Fruit fly (Drosophila melanogaster) whole organism, embryonic: ENCODE data around the gene CG14357.

Experiments used
- CG10565 ChIP-seq: fragments of 200-800 bp; sonication (Bioruptor generic); optimal IDR thresholded peaks from 3 replicates; lab custom pipeline; 2016; ENCODE audit warnings: missing biosample characterization, mild to moderate bottlenecking, missing genetic modification characterization
- CG11695 ChIP-seq: fragments of 200-800 bp; sonication (Bioruptor generic); IDR thresholded peaks from 3 replicates; pipeline ENCODE4 v1.3.6; 2022; ENCODE audit warnings: missing biosample characterization, missing genetic modification characterization
- CG11696 ChIP-seq: fragments of 200-800 bp; sonication (Bioruptor generic); IDR thresholded peaks from 2 replicates; pipeline ENCODE4 v1.3.6; 2022; ENCODE audit warnings: missing biosample characterization, missing genetic modification characterization
- CG1233 ChIP-seq: fragments of 200-800 bp; sonication (Bioruptor generic); optimal IDR thresholded peaks from 4 replicates; lab custom pipeline; 2018; ENCODE audit warnings: missing biosample characterization, mild to moderate bottlenecking, missing genetic modification characterization
- CG12391 ChIP-seq: fragments of 200-800 bp; sonication (Bioruptor generic); optimal IDR thresholded peaks from 3 replicates; lab custom pipeline; 2018; ENCODE audit warnings: missing biosample characterization, mild to moderate bottlenecking, missing genetic modification characterization, moderate library complexity
- CG12659 ChIP-seq: fragments of 200-800 bp; sonication (Bioruptor generic); optimal IDR thresholded peaks from 3 replicates; lab custom pipeline; 2017; ENCODE audit warnings: mild to moderate bottlenecking, missing biosample characterization, missing genetic modification reagents, missing genetic modification characterization
- CG12942 ChIP-seq: fragments of 200-800 bp; sonication (Bioruptor generic); optimal IDR thresholded peaks from 3 replicates; lab custom pipeline; 2016; ENCODE audit warnings: missing biosample characterization, missing genetic modification characterization
- CG13624 ChIP-seq: fragments of 200-800 bp; sonication (Bioruptor generic); optimal IDR thresholded peaks from 2 replicates; lab custom pipeline; 2016; ENCODE audit warnings: missing biosample characterization, missing genetic modification characterization
- CG14860 ChIP-seq: fragments of 200-800 bp; sonication (Bioruptor generic); IDR thresholded peaks from 3 replicates; pipeline ENCODE4 v1.3.6; 2022; ENCODE audit warnings: missing biosample characterization, missing genetic modification characterization; ENCODE audit not compliant: partially characterized antibody
- CG15073 ChIP-seq: fragments of 200-800 bp; sonication (Bioruptor generic); optimal IDR thresholded peaks from 2 replicates; lab custom pipeline; 2016; ENCODE audit warnings: missing biosample characterization, missing genetic modification characterization
- CG15601 ChIP-seq: fragments of 200-800 bp; sonication (Bioruptor generic); optimal IDR thresholded peaks from 3 replicates; lab custom pipeline; 2019; ENCODE audit warnings: missing biosample characterization, mild to moderate bottlenecking, missing genetic modification characterization, moderate library complexity
- CG15696 ChIP-seq: fragments of 200-800 bp; sonication (Bioruptor generic); optimal IDR thresholded peaks from 2 replicates; lab custom pipeline; 2019; ENCODE audit warnings: missing biosample characterization, mild to moderate bottlenecking, missing genetic modification characterization, moderate library complexity
- CG17361 ChIP-seq: fragments of 200-800 bp; sonication (Bioruptor generic); IDR thresholded peaks from 3 replicates; pipeline ENCODE4 v1.3.6; 2022; ENCODE audit warnings: missing biosample characterization, missing genetic modification characterization
- CG17829 ChIP-seq: fragments of 200-800 bp; optimal IDR thresholded peaks from 2 replicates; lab custom pipeline; 2019; ENCODE audit warnings: missing biosample characterization, mild to moderate bottlenecking, missing genetic modification characterization, moderate library complexity
- CG18262 ChIP-seq: fragments of 200-800 bp; optimal IDR thresholded peaks from 3 replicates; lab custom pipeline; 2019; ENCODE audit warnings: missing biosample characterization, mild to moderate bottlenecking, missing genetic modification characterization, moderate library complexity
- CG18764 ChIP-seq: fragments of 200-800 bp; sonication (Bioruptor generic); optimal IDR thresholded peaks from 3 replicates; lab custom pipeline; 2016; ENCODE audit warnings: missing biosample characterization, missing genetic modification characterization
- CG30403 ChIP-seq: fragments of 200-800 bp; sonication (Bioruptor generic); optimal IDR thresholded peaks from 3 replicates; lab custom pipeline; 2016; ENCODE audit warnings: missing biosample characterization, missing genetic modification characterization
- CG31441 ChIP-seq: fragments of 200-800 bp; sonication (Bioruptor generic); IDR thresholded peaks from 2 replicates; pipeline ENCODE4 v1.3.6; 2022; ENCODE audit warnings: missing biosample characterization, missing genetic modification characterization
- CG32532 ChIP-seq: fragments of 200-800 bp; sonication (Bioruptor generic); IDR thresholded peaks from 2 replicates; pipeline ENCODE4 v1.3.6; 2022; ENCODE audit warnings: missing biosample characterization, missing genetic modification characterization
- CG4617 ChIP-seq: fragments of 200-800 bp; sonication (Bioruptor generic); optimal IDR thresholded peaks from 3 replicates; lab custom pipeline; 2016; ENCODE audit warnings: missing biosample characterization, missing genetic modification characterization, borderline replicate concordance
- CG4854 ChIP-seq: fragments of 200-800 bp; sonication (Bioruptor generic); optimal IDR thresholded peaks from 2 replicates; lab custom pipeline; 2016; ENCODE audit warnings: missing biosample characterization, missing genetic modification characterization, inconsistent platforms
- CG6254 ChIP-seq: fragments of 200-800 bp; sonication (Bioruptor generic); optimal IDR thresholded peaks from 3 replicates; lab custom pipeline; 2017; ENCODE audit warnings: mild to moderate bottlenecking, missing biosample characterization, missing genetic modification reagents, missing genetic modification characterization
- CG8359 ChIP-seq: fragments of 200-800 bp; sonication (Bioruptor generic); optimal IDR thresholded peaks from 2 replicates; lab custom pipeline; 2017; ENCODE audit warnings: missing biosample characterization, mild to moderate bottlenecking, missing genetic modification characterization, borderline replicate concordance
- CG8765 ChIP-seq: fragments of 200-800 bp; sonication (Bioruptor generic); IDR thresholded peaks from 2 replicates; pipeline ENCODE4 v1.3.6; 2022; ENCODE audit warnings: missing biosample characterization, missing genetic modification characterization
- CG8944 ChIP-seq: fragments of 200-800 bp; sonication (Bioruptor generic); optimal IDR thresholded peaks from 3 replicates; lab custom pipeline; 2016; ENCODE audit warnings: missing biosample characterization, missing genetic modification characterization
- CkIIα-i1 ChIP-seq: fragments of 200-800 bp; sonication (Bioruptor generic); IDR thresholded peaks from 2 replicates; pipeline ENCODE4 v1.3.6; 2022; ENCODE audit warnings: missing biosample characterization, missing genetic modification characterization
- CoRest ChIP-seq: fragments of 200-800 bp; sonication (Bioruptor generic); optimal IDR thresholded peaks from 3 replicates; lab custom pipeline; 2018; ENCODE audit warnings: missing biosample characterization, mild to moderate bottlenecking, missing genetic modification characterization, moderate library complexity
- D19A ChIP-seq: fragments of 200-800 bp; optimal IDR thresholded peaks from 3 replicates; lab custom pipeline; 2019; ENCODE audit warnings: missing biosample characterization, mild to moderate bottlenecking, missing genetic modification characterization, moderate library complexity
- Fer1 ChIP-seq: fragments of 200-800 bp; sonication (Bioruptor generic); optimal IDR thresholded peaks from 2 replicates; lab custom pipeline; 2017; ENCODE audit warnings: missing biosample characterization, mild to moderate bottlenecking, missing genetic modification characterization
- Hand ChIP-seq: fragments of 200-800 bp; sonication (Bioruptor generic); optimal IDR thresholded peaks from 2 replicates; lab custom pipeline; 2017; ENCODE audit warnings: mild to moderate bottlenecking, missing biosample characterization, missing genetic modification reagents, missing genetic modification characterization
- Hey ChIP-seq: fragments of 200-800 bp; sonication (Bioruptor generic); optimal IDR thresholded peaks from 3 replicates; lab custom pipeline; 2018; ENCODE audit warnings: missing biosample characterization, mild to moderate bottlenecking, missing genetic modification characterization
- Nf-YA ChIP-seq: fragments of 200-800 bp; sonication (Bioruptor generic); IDR thresholded peaks from 2 replicates; pipeline ENCODE4 v1.3.6; 2022; ENCODE audit warnings: missing biosample characterization, missing genetic modification characterization
- Stat92E ChIP-seq, 3 experiments: fragments of >200 bp in 2 of 3; fragments of 200-800 bp in 1 of 3; sonication (Bioruptor generic) in 1 of 3; optimal IDR thresholded peaks; 2 replicates each; lab custom pipeline; 2017 to 2019; ENCODE audit warnings: missing biosample characterization in 3 of 3, missing genetic modification characterization in 3 of 3, mild to moderate bottlenecking in 1 of 3, moderate library complexity in 1 of 3
- ab ChIP-seq: fragments of 200-800 bp; sonication (Bioruptor generic); optimal IDR thresholded peaks from 2 replicates; lab custom pipeline; 2016; ENCODE audit warnings: missing biosample characterization, missing genetic modification characterization
- ara ChIP-seq: fragments of 200-800 bp; sonication (Bioruptor generic); IDR thresholded peaks from 2 replicates; pipeline ENCODE4 v1.3.6; 2022; ENCODE audit warnings: missing biosample characterization, missing genetic modification characterization
- bab2 ChIP-seq: fragments of 200-800 bp; sonication (Bioruptor generic); optimal IDR thresholded peaks from 2 replicates; lab custom pipeline; 2016; ENCODE audit warnings: missing biosample characterization, missing genetic modification characterization
- ci ChIP-seq: fragments of 200-800 bp; sonication (Bioruptor generic); IDR thresholded peaks from 3 replicates; pipeline ENCODE4 v1.3.6; 2022; ENCODE audit warnings: missing biosample characterization, missing genetic modification characterization
- cwo ChIP-seq: fragments of 200-800 bp; sonication (Bioruptor generic); optimal IDR thresholded peaks from 3 replicates; lab custom pipeline; 2017; ENCODE audit warnings: missing biosample characterization, missing genetic modification characterization, mild to moderate bottlenecking, moderate library complexity, missing genetic modification reagents
- fd3F ChIP-seq: fragments of 200-800 bp; sonication (Bioruptor generic); optimal IDR thresholded peaks from 2 replicates; lab custom pipeline; 2018; ENCODE audit warnings: missing biosample characterization, mild to moderate bottlenecking, missing genetic modification characterization, moderate library complexity
- ham ChIP-seq: fragments of 200-800 bp; sonication (Bioruptor generic); IDR thresholded peaks from 2 replicates; pipeline ENCODE4 v1.3.6; 2022; ENCODE audit warnings: missing biosample characterization, missing genetic modification characterization
- hb ChIP-seq: fragments of 200-800 bp; sonication (Bioruptor generic); IDR thresholded peaks from 3 replicates; pipeline ENCODE4 v1.3.6; 2022; ENCODE audit warnings: missing biosample characterization, missing genetic modification characterization; ENCODE audit not compliant: partially characterized antibody
- her ChIP-seq: fragments of 200-800 bp; sonication (Bioruptor generic); optimal IDR thresholded peaks from 2 replicates; lab custom pipeline; 2016; ENCODE audit warnings: missing biosample characterization, missing genetic modification characterization
- jumu ChIP-seq: fragments of 200-800 bp; sonication (Bioruptor generic); optimal IDR thresholded peaks from 3 replicates; lab custom pipeline; 2016; ENCODE audit warnings: missing biosample characterization, missing genetic modification characterization
- lbe ChIP-seq: fragments of 200-800 bp; sonication (Bioruptor generic); optimal IDR thresholded peaks from 2 replicates; lab custom pipeline; 2016; ENCODE audit warnings: missing biosample characterization, mild to moderate bottlenecking, missing genetic modification characterization
- sisA ChIP-seq: fragments of 200-800 bp; sonication (Bioruptor generic); IDR thresholded peaks from 2 replicates; pipeline ENCODE4 v1.3.6; 2022; ENCODE audit warnings: missing biosample characterization, missing genetic modification characterization
- tin ChIP-seq: fragments of 200-800 bp; sonication (Bioruptor generic); optimal IDR thresholded peaks from 3 replicates; lab custom pipeline; 2016; ENCODE audit warnings: missing biosample characterization, missing genetic modification characterization
- tna ChIP-seq: fragments of 200-800 bp; sonication (Bioruptor generic); IDR thresholded peaks from 2 replicates; pipeline ENCODE4 v1.3.6; 2022; ENCODE audit warnings: missing biosample characterization, missing genetic modification characterization; ENCODE audit not compliant: partially characterized antibody
- ttk ChIP-seq: fragments of 200-800 bp; sonication (Bioruptor generic); IDR thresholded peaks from 2 replicates; pipeline ENCODE4 v2.1.2; 2022; ENCODE audit warnings: missing biosample characterization, missing genetic modification characterization
- vfl ChIP-seq: fragments of 200-800 bp; sonication (Bioruptor generic); optimal IDR thresholded peaks from 2 replicates; lab custom pipeline; 2016; ENCODE audit warnings: missing biosample characterization, missing genetic modification characterization

The CG14357 gene

dm6 chr3R:14088887-14089567 lies 22.9 kb downstream of the CG14357 start, which contains the start of gene Npc2b (continued):
- TF ChIP-seq ara (GFP tag; lab: Robert Waterston, UW), result no peak
- no peak for TF ChIP-seq CG15073 (GFP tag; lab: Kevin White, UChicago)
- TF ChIP-seq bab2 (GFP tag; lab: Kevin White, UChicago), result peak; percentile 47
- peak; percentile 52 for TF ChIP-seq CG15696 (tag; lab: Kevin White, UChicago)
- peak; percentile 79 for TF ChIP-seq CG32532
- peak; percentile 43 for TF ChIP-seq CG4617
- TF ChIP-seq CG6254 (GFP tag; lab: Kevin White, UChicago), result peak; percentile 14
- peak; percentile 62 for TF ChIP-seq CG8944 (GFP tag; lab: Kevin White, UChicago)
- peak; percentile 36 for TF ChIP-seq CG8359 (GFP tag; lab: Kevin White, UChicago)
- TF ChIP-seq CG4854 (GFP tag; lab: Kevin White, UChicago), result peak; percentile 60
- TF ChIP-seq CG30403 (GFP tag; lab: Kevin White, UChicago), result peak; percentile 75
- TF ChIP-seq ham (GFP tag; lab: Robert Waterston, UW), result no peak
- TF ChIP-seq CG18764 (GFP tag; lab: Kevin White, UChicago), result peak; percentile 17
- no peak for TF ChIP-seq CkIIα-i1
- TF ChIP-seq D19A (tag; lab: Kevin White, UChicago), result peak; percentile 49
- no peak for TF ChIP-seq CG10565 (GFP tag; lab: Kevin White, UChicago)
- peak; percentile 68 for TF ChIP-seq sisA (GFP tag; lab: Robert Waterston, UW)
- no peak for TF ChIP-seq jumu (GFP tag; lab: Kevin White, UChicago)
- TF ChIP-seq CG8765 (GFP tag; lab: Robert Waterston, UW), result no peak
- TF ChIP-seq CG14860, result no peak
- peak; percentile 54 for TF ChIP-seq CG1233 (GFP tag; lab: Kevin White, UChicago)
- peak; percentile 30 for TF ChIP-seq CG12942 (GFP tag; lab: Kevin White, UChicago)
- peak; percentile 20 for TF ChIP-seq vfl
- no peak for TF ChIP-seq lbe (GFP tag; lab: Kevin White, UChicago)
- no peak for TF ChIP-seq CG11696 (GFP tag; lab: Robert Waterston, UW)
- peak in 1 of 3 experiments; percentile 3 for TF ChIP-seq Stat92E (GFP tag; optimal IDR thresholded peaks at IDR 0.05; lab: Kevin White, UChicago)
- TF ChIP-seq ttk (GFP tag; lab: Robert Waterston, UW), result no peak
- peak; percentile 68 for TF ChIP-seq CG12391 (tag; lab: Kevin White, UChicago)
- TF ChIP-seq CG18262 (tag; lab: Kevin White, UChicago), result peak; percentile 33
- TF ChIP-seq tna (GFP tag; lab: Robert Waterston, UW), result no peak
- peak; percentile 6 for TF ChIP-seq fd3F
- peak; percentile 67 for TF ChIP-seq tin (GFP tag; lab: Kevin White, UChicago)
- peak; percentile 68 for TF ChIP-seq CoRest (tag; lab: Kevin White, UChicago)
- peak; percentile 55; the same call in 2 of the 3 replicates for TF ChIP-seq ci (GFP tag; lab: Robert Waterston, UW)
- no peak for TF ChIP-seq Hand (GFP tag; lab: Kevin White, UChicago)
- TF ChIP-seq CG17361, result peak; percentile 36; the same call in 1 of the 3 replicates
- TF ChIP-seq Fer1 (GFP tag; lab: Kevin White, UChicago), result peak; percentile 59
- no peak for TF ChIP-seq Hey (tag; lab: Kevin White, UChicago)
- TF ChIP-seq CG17829 (tag; lab: Kevin White, UChicago), result peak; percentile 21
- peak; percentile 17 for TF ChIP-seq CG15601 (tag; lab: Kevin White, UChicago)
- TF ChIP-seq her (GFP tag; lab: Kevin White, UChicago), result peak; percentile 25
- TF ChIP-seq hb, result no peak
- no peak for TF ChIP-seq CG31441 (GFP tag; lab: Robert Waterston, UW)
- TF ChIP-seq CG11695, result no peak
- peak; percentile 63 for TF ChIP-seq CG13624 (GFP tag; lab: Kevin White, UChicago)
- TF ChIP-seq CG12659, result peak; percentile 34
- peak; percentile 35 for TF ChIP-seq cwo (GFP tag; lab: Kevin White, UChicago)
- TF ChIP-seq ab (GFP tag; lab: Kevin White, UChicago), result no peak
- no peak for TF ChIP-seq Nf-YA
